Worm (Caenorhabditis elegans) whole organism, young adult: ENCODE data around the gene dsb-3.

Experiments used
- Y56A3A.18 ChIP-seq: fragments of 200-800 bp; sonication (Bioruptor generic); IDR thresholded peaks from 2 replicates; pipeline ENCODE4 v1.3.6; 2022; ENCODE audit warnings: missing genetic modification reagents, missing genetic modification characterization, missing compliant biosample characterization
- ama-1 ChIP-seq, 3 experiments: fragments of 150-350 bp in 1 of 3; sonication (generic microtip) in 2 of 3; optimal IDR thresholded peaks; 2 replicates each; lab custom pipeline; 2014 to 2018; ENCODE audit warnings: missing biosample characterization in 2 of 3, missing genetic modification characterization in 2 of 3, missing genetic modification reagents in 2 of 3
- ceh-91 ChIP-seq: fragments of 200-800 bp; sonication (Bioruptor generic); IDR thresholded peaks from 2 replicates; pipeline ENCODE4 v1.3.6; 2022; ENCODE audit warnings: missing genetic modification reagents, missing genetic modification characterization, missing compliant biosample characterization
- dox-1 ChIP-seq: fragments of 200-800 bp; sonication (Bioruptor generic); IDR thresholded peaks from 2 replicates; pipeline ENCODE4 v1.3.6; 2022; ENCODE audit warnings: missing genetic modification reagents, missing genetic modification characterization, missing compliant biosample characterization
- ets-4 ChIP-seq: fragments of 200-800 bp; sonication (Bioruptor generic); optimal IDR thresholded peaks from 2 replicates; lab custom pipeline; 2018; ENCODE audit warnings: mild to moderate bottlenecking, missing genetic modification characterization, missing compliant biosample characterization
- hlh-12 ChIP-seq: sonication (generic microtip); optimal IDR thresholded peaks from 2 replicates; lab custom pipeline; 2016; ENCODE audit warnings: missing genetic modification characterization, missing compliant biosample characterization
- nhr-90 ChIP-seq: sonication (generic microtip); optimal IDR thresholded peaks from 2 replicates; lab custom pipeline; 2016; ENCODE audit warnings: missing genotype, mild to moderate bottlenecking, missing genetic modification characterization, missing compliant biosample characterization
- sdz-38 ChIP-seq: sonication (generic microtip); optimal IDR thresholded peaks from 2 replicates; lab custom pipeline; 2016; ENCODE audit warnings: missing genotype, missing genetic modification characterization, missing compliant biosample characterization
- snpc-4 ChIP-seq, 5 experiments: fragments of 150-350 bp in 1 of 5; sonication (generic microtip) in 4 of 5; optimal IDR thresholded peaks; 2 replicates each; lab custom pipeline; 2014 to 2018; ENCODE audit warnings: missing genetic modification characterization in 5 of 5, missing biosample characterization in 3 of 5, antibody characterized with exemption in 2 of 5, mild to moderate bottlenecking in 2 of 5, missing compliant biosample characterization in 2 of 5, missing genotype in 2 of 5, moderate library complexity in 2 of 5, missing genetic modification reagents in 1 of 5
- unc-62 ChIP-seq: fragments of 150-350 bp; optimal IDR thresholded peaks from 2 replicates; lab custom pipeline; 2014; ENCODE audit warnings: missing biosample characterization, missing genetic modification reagents, missing genetic modification characterization
- zfh-2 ChIP-seq: fragments of 200-800 bp; sonication (Bioruptor generic); conservative IDR thresholded peaks from 2 replicates; pipeline ENCODE4 v1.3.6; 2022; ENCODE audit warnings: missing genetic modification reagents, missing genetic modification characterization, missing compliant biosample characterization

- TF ChIP-seq ets-4 (GFP tag; lab: Kevin White, UChicago) (no peak), ama-1 (optimal IDR thresholded peaks at IDR 0.05; lab: Kevin White, UChicago) (no peak), ama-1 (GFP tag; optimal IDR thresholded peaks at IDR 0.05; lab: Kevin White, UChicago) (no peak), nhr-90 (tag; lab: Kevin White, UChicago) (no peak), ceh-91 (GFP tag; lab: Robert Waterston, UW) (no peak), unc-62 (GFP tag; lab: Kevin White, UChicago) (no peak), dox-1 (no peak), snpc-4 (GFP tag; optimal IDR thresholded peaks at IDR 0.05; lab: Kevin White, UChicago) (no peak), snpc-4 (tag; optimal IDR thresholded peaks at IDR 0.05; lab: Kevin White, UChicago) (no peak), Y56A3A.18 (GFP tag; lab: Robert Waterston, UW) (no peak), sdz-38 (no peak), zfh-2 (no peak), hlh-12 (no peak)
Measured at ce11 chrIV:7782292-7782691, 22.9 kb upstream of the dsb-3 start, which contains the start of gene sec-10.
